Worm (Caenorhabditis elegans): ENCODE measurements around the gene srg-47.

ce11 chrV:14546569-14546968 lies 9.5 kb downstream of the srg-47 start, which contains the start of gene C53A5.13:
- TF ChIP-seq nhr-11 (tag; optimal IDR thresholded peaks at IDR 0.05) (no peak), egl-27 (tag; optimal IDR thresholded peaks at IDR 0.05) (no peak), mdl-1 (tag; optimal IDR thresholded peaks at IDR 0.05) (no peak), pha-4 (tag; optimal IDR thresholded peaks at IDR 0.05) (no peak)

All from whole organism, L3 larva.